Worm (Caenorhabditis elegans) whole organism, midembryonic: ENCODE data around the gene D1054.3.

ENCODE experiments used
- T22C8.4 ChIP-seq: fragments of 200-800 bp; sonication (Bioruptor generic); IDR thresholded peaks from 2 replicates; pipeline ENCODE4 v1.3.6; 2022; ENCODE audit warnings: missing genetic modification characterization, missing compliant biosample characterization
- cog-1 ChIP-seq: sonication (generic microtip); optimal IDR thresholded peaks from 2 replicates; lab custom pipeline; 2016; ENCODE audit warnings: missing genetic modification characterization, missing compliant biosample characterization
- flt-1 ChIP-seq: fragments of 200-800 bp; sonication (Bioruptor generic); IDR thresholded peaks from 2 replicates; pipeline ENCODE4 v1.3.6; 2022; ENCODE audit warnings: missing genetic modification characterization, missing compliant biosample characterization
- klf-2 ChIP-seq: fragments of 200-800 bp; sonication (Bioruptor generic); conservative IDR thresholded peaks from 2 replicates; pipeline ENCODE4 v1.3.6; 2022; ENCODE audit warnings: missing genetic modification reagents, missing genetic modification characterization, missing compliant biosample characterization
- med-1 ChIP-seq: sonication (generic microtip); optimal IDR thresholded peaks from 2 replicates; lab custom pipeline; 2017; ENCODE audit warnings: missing genetic modification characterization, mild to moderate bottlenecking, missing compliant biosample characterization, antibody characterized with exemption, missing genetic modification reagents; ENCODE audit not compliant: insufficient read depth
- ref-1 ChIP-seq: fragments of 200-800 bp; sonication (Bioruptor generic); conservative IDR thresholded peaks from 2 replicates; pipeline ENCODE4 v1.3.6; 2022; ENCODE audit warnings: missing genetic modification reagents, missing genetic modification characterization, missing compliant biosample characterization
- tab-1 ChIP-seq: fragments of 200-800 bp; sonication (Bioruptor generic); IDR thresholded peaks from 2 replicates; pipeline ENCODE4 v1.3.6; 2022; ENCODE audit warnings: missing genetic modification characterization, missing compliant biosample characterization
- ztf-23 ChIP-seq: fragments of 200-800 bp; sonication (Bioruptor generic); IDR thresholded peaks from 2 replicates; pipeline ENCODE4 v1.3.6; 2022; ENCODE audit warnings: missing genetic modification reagents, missing genetic modification characterization, missing compliant biosample characterization
- ztf-29 ChIP-seq: fragments of 200-800 bp; sonication (Bioruptor generic); IDR thresholded peaks from 2 replicates; pipeline ENCODE4 v1.3.6; 2022; ENCODE audit warnings: missing genetic modification reagents, missing genetic modification characterization, missing compliant biosample characterization

D1054.3 gene

DNA sequence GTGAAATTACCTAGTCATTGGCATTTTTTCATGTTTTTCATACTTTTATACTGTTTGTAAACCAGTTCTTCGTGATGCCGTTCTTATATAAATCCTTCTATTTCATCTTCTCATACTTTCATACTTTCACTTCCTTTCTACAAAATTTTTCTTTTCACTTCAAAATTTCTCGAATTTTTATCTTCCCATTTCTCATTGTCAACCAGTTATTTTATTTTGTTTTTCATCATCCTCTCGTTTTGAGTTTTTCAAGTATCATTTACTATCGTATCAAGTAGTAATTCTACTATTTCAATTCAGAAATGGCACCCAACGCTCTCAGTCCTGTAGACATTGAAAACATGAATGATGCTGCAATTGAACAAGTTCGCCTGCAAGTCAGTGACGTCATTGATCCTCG, 12.6 kb upstream of the D1054.3 start, which contains the start of gene F28H7.8:
TSS of gene F28H7.8 (plus strand) at position 301 of the 400 bp plus-strand sequence.
- TF ChIP-seq ztf-29 (no peak), klf-2 (no peak), med-1 (GFP tag; lab: Kevin White, UChicago) (no peak), cog-1 (tag; lab: Kevin White, UChicago) (no peak), ref-1 (GFP tag; lab: Robert Waterston, UW) (no peak), ztf-23 (no peak), T22C8.4 (GFP tag; lab: Robert Waterston, UW) (no peak), tab-1 (no peak), flt-1 (GFP tag; lab: Robert Waterston, UW) (no peak)

DNA sequence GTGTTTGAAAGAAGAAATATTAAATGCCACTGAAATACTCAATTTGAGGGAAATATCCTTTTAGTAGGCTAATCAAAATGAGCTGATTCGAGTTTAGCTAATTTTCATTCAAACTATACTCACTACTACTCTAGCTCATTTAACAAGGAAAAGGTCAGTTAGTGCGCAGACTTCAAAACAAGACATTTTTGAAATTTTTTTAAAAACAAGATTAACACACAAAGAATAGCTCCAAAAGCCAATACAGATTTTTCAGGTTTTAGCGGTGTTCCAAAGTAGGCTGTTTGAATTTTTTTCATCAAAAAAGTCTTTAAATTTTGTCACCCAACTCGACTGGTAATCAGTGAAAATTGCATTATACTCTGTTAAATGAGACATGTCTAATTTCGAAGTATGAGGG, 10.4 kb upstream of the D1054.3 start:
- TF ChIP-seq ztf-29: no peak
- TF ChIP-seq ztf-23: no peak
- no peak for TF ChIP-seq klf-2
- no peak for TF ChIP-seq flt-1 (GFP tag; lab: Robert Waterston, UW)
- TF ChIP-seq ref-1 (GFP tag; lab: Robert Waterston, UW): no peak
- no peak for TF ChIP-seq T22C8.4 (GFP tag; lab: Robert Waterston, UW)
- no peak for TF ChIP-seq tab-1
- no peak for TF ChIP-seq cog-1 (tag; lab: Kevin White, UChicago)
- no peak for TF ChIP-seq med-1 (GFP tag; lab: Kevin White, UChicago)

DNA sequence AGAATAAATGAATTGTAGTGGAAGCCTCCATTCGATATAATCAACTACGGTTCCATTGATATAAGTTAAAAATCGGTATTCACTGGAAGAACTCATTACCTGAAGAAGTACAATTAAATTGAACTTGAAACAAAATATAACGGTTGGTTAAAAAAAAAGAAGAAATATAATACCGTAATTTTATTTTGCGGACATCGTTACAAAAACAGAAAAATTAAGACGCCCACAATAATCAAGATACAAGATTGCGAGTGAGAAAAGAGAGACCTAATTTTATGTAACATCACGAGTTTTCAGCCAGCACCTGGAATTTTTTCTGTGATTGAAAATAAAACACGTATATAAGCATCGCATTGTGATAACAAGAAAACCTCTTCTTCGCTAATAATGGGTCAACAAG, 8.6 kb upstream of the D1054.3 start, which contains the start of gene sre-6:
TSS of gene sre-6 (minus strand) at position 101 of the 400 bp plus-strand sequence.
- TF ChIP-seq klf-2: no peak
- no peak for TF ChIP-seq ztf-23
- no peak for TF ChIP-seq flt-1 (GFP tag; lab: Robert Waterston, UW)
- no peak for TF ChIP-seq med-1 (GFP tag; lab: Kevin White, UChicago)
- TF ChIP-seq tab-1: no peak
- no peak for TF ChIP-seq ref-1 (GFP tag; lab: Robert Waterston, UW)
- no peak for TF ChIP-seq cog-1 (tag; lab: Kevin White, UChicago)
- TF ChIP-seq ztf-29: no peak

DNA sequence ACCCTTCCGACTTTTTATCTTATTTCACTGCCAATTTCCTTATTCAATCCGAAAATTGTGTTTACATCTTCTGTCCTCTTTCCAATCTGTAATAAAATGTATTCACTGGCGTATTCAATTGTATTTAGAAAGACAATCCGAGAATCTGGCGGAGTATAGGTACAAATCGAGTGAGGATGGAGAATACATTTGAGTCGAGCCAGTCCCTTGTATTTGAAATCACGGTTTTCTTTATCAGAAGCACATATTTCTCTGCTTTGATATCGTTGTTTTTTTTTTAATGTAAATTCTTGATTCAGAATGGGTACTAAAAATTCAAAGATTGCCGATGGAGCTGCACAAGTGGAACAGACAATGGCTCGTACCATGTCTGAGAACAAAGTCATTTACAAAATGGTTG, 7.2 kb upstream of the D1054.3 start, which contains the start of gene ocr-1:
TSS of gene ocr-1 (plus strand) at position 301 of the 400 bp plus-strand sequence.
- no peak for TF ChIP-seq ref-1 (GFP tag; lab: Robert Waterston, UW)
- no peak for TF ChIP-seq klf-2
- TF ChIP-seq ztf-29: no peak
- no peak for TF ChIP-seq ztf-23
- no peak for TF ChIP-seq tab-1
- TF ChIP-seq flt-1 (GFP tag; lab: Robert Waterston, UW): no peak
- TF ChIP-seq med-1 (GFP tag; lab: Kevin White, UChicago): no peak
- no peak for TF ChIP-seq cog-1 (tag; lab: Kevin White, UChicago)
- TF ChIP-seq T22C8.4 (GFP tag; lab: Robert Waterston, UW): no peak

DNA sequence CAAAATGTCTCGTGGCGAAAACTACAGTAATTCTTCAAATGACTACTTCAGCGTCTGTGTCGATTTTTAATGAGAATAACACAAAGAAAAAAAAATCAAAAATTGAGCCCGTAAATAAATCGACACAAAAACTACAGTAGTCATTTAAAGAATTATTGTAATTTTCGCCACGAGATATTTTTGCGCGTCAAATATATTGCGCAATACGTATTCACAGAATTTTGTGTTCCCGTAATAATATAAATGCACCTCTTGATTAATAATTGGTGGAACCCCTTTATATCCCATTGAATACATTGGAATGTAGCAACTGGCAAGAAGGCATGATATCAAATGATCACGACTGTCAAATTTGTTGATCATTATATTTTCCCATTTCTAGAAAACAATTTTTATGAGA, 2.4 kb upstream of the D1054.3 start:
- TF ChIP-seq flt-1 (GFP tag; lab: Robert Waterston, UW) (no peak), med-1 (GFP tag; lab: Kevin White, UChicago) (no peak), ztf-29 (no peak), klf-2 (no peak), tab-1 (no peak), ref-1 (GFP tag; lab: Robert Waterston, UW) (no peak), ztf-23 (no peak), cog-1 (tag; lab: Kevin White, UChicago) (no peak)

DNA sequence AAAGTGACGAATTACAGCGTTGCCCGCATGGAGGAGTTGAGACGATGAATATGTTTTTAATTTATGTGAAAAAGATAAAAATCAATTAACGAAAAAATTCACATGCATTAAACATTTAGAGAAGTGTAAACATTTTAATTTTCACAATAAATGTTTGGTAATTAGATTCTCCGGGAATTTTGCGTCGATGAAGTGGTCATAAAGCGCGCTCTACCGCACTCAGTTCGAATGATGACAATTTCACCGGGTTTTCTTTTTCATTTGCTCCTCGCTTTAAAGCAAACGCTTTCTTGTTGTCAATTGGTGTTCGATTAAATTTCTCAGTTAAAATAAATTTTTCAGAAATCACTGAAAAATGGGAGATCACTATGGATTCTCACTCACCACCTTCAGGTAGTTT, 1.2 kb upstream of the D1054.3 start, which contains the start of the genes D1054.1 and pas-2:
TSS of gene D1054.1 (minus strand) at position 192 of the 400 bp plus-strand sequence.
TSS of gene pas-2 (plus strand) at position 343 of the 400 bp plus-strand sequence.
- TF ChIP-seq ref-1 (GFP tag; lab: Robert Waterston, UW) (no peak), klf-2 (no peak)

DNA sequence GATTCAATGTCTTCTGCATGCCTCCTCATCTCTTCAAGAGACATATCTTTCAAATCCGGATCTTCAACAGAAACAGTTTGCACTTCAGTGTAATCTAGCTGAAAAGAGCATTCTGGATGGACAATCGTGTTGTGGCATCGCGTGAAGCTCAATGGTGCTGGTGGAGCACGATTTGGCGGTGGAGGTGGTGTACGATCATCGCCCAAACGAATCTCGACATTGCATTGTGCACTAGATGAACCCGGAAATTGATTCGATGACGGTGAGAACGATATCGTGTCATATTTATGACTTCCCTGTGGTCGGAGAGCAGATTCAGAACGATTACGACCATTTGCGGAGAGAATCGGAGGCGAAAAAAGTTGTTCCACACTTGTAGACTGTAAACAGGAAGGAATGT, 2.0 kb downstream of the D1054.3 start:
- TF ChIP-seq med-1 (GFP tag; lab: Kevin White, UChicago): no peak
- no peak for TF ChIP-seq ref-1 (GFP tag; lab: Robert Waterston, UW)

DNA sequence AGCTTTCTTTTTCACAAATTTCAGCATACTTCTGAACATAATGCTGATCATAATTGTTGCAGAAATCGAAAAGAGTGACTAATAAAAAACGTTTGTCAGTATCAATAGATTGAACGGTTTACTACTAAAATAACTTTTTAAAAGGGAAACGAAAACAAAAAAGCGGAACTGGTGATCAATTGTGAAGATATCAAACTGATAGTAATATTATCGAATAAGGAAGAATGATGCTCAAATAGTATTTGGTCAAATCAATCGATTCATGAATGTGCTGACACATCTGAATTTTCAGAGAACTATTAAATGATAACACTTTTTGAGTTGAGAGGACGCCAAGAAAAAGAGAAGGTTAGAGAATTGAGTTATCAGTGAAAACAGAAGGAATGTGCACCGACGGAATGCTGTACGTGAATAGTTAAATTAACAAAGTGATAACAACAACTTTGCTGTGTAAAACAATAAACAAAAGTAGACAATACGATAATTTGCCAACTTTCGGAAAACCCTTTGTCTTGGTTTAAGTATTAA, 5.3 kb downstream of the D1054.3 start, which contains the start of gene D1054.5:
TSS of gene D1054.5 (minus strand) at position 51 of the 528 bp plus-strand sequence.
- no peak for TF ChIP-seq cog-1 (tag; lab: Kevin White, UChicago)
- no peak for TF ChIP-seq klf-2
- TF ChIP-seq ref-1 (GFP tag; lab: Robert Waterston, UW): no peak
- no peak for TF ChIP-seq med-1 (GFP tag; lab: Kevin White, UChicago)
- no peak for TF ChIP-seq ztf-23
- TF ChIP-seq ztf-29: no peak
- TF ChIP-seq T22C8.4 (GFP tag; lab: Robert Waterston, UW): no peak
- no peak for TF ChIP-seq tab-1
- TF ChIP-seq flt-1 (GFP tag; lab: Robert Waterston, UW): no peak

DNA sequence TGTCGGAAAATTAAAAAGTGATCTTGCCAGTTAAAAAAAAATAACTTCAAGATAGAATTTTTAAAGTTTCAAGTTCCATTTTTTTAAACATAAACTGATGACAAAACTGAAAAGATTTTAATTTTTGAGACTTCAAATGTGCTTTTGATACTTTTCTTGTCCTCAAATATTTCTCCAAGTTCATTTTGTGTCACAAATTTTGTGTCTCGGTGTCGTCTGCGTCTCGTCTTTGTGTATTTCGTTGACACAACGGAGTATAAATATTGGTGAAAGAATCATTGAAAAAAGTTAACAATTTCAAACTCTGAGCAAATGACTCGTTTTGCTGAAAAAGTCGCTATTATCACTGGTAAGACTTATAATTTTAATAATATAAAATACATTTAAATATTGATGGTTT, 12.8 kb downstream of the D1054.3 start, which contains the start of gene D1054.8:
TSS of gene D1054.8 (plus strand) at position 301 of the 400 bp plus-strand sequence.
- TF ChIP-seq med-1 (GFP tag; lab: Kevin White, UChicago) (no peak), tab-1 (no peak), ref-1 (GFP tag; lab: Robert Waterston, UW) (no peak), T22C8.4 (GFP tag; lab: Robert Waterston, UW) (no peak), ztf-23 (no peak), klf-2 (no peak), cog-1 (tag; lab: Kevin White, UChicago) (no peak), ztf-29 (no peak), flt-1 (GFP tag; lab: Robert Waterston, UW) (no peak)

DNA sequence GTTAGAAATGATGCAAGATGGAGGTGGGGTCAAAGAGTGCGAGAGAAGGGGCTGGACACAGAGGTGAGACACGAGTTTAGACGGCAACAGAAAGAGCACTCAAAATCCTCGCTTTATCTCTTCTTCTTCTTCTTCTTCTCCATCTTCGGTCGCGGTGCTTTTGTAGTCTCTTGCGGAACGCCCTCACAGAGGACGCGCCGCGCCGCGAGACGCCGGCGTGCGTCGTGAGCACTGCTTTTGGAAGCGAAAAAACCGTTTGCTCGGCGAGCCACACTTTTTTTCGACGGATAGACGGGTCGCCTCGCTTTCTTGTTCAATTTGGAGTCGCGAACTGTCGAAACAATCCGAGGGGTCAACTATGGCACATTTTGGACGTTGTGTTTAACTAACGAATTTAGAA, 19.7 kb downstream of the D1054.3 start, which contains the start of gene D1054.9:
TSS of gene D1054.9 (minus strand) at position 137 of the 400 bp plus-strand sequence.
- TF ChIP-seq cog-1 (tag; lab: Kevin White, UChicago) (no peak), med-1 (GFP tag; lab: Kevin White, UChicago) (no peak), T22C8.4 (GFP tag; lab: Robert Waterston, UW) (no peak), ztf-29 (no peak), klf-2 (no peak), tab-1 (no peak), ref-1 (GFP tag; lab: Robert Waterston, UW) (no peak), ztf-23 (no peak), flt-1 (GFP tag; lab: Robert Waterston, UW) (no peak)
